Fruit fly (Drosophila melanogaster) whole organism, prepupa: ENCODE data around the gene Cog1.

Experiments
- CG3032 ChIP-seq: fragments of 200-800 bp; optimal IDR thresholded peaks from 2 replicates; lab custom pipeline; 2019; ENCODE audit warnings: missing biosample characterization, mild to moderate bottlenecking, missing genetic modification characterization, moderate library complexity
- CG7368 ChIP-seq: fragments of 200-800 bp; sonication (Bioruptor generic); optimal IDR thresholded peaks from 3 replicates; lab custom pipeline; 2016; ENCODE audit warnings: missing biosample characterization, missing genetic modification characterization
- CG8632 ChIP-seq: fragments of 200-800 bp; sonication (Bioruptor generic); optimal IDR thresholded peaks from 3 replicates; lab custom pipeline; 2016; ENCODE audit warnings: missing biosample characterization, missing genetic modification characterization

dm6 chr3R:12222093-12222492, 2.6 kb upstream of the Cog1 start, which contains the start of gene Rsbp15:
- TF ChIP-seq CG7368 (GFP tag; lab: Kevin White, UChicago) = no peak
- TF ChIP-seq CG3032 (tag; lab: Kevin White, UChicago) = no peak
- no peak for TF ChIP-seq CG8632 (GFP tag; lab: Kevin White, UChicago)
